Worm (Caenorhabditis elegans) whole organism, L2 larva: ENCODE data around the gene cpt-1.

Experiments
- F13H6.1 ChIP-seq: sonication (generic microtip); optimal IDR thresholded peaks from 2 replicates; lab custom pipeline; 2016; ENCODE audit warnings: missing genetic modification characterization, missing compliant biosample characterization
- Y55F3AM.14 ChIP-seq: fragments of 200-800 bp; sonication (Bioruptor generic); optimal IDR thresholded peaks from 2 replicates; lab custom pipeline; 2018; ENCODE audit warnings: mild to moderate bottlenecking, missing genetic modification characterization, missing compliant biosample characterization
- aly-2 ChIP-seq: fragments of 150-350 bp; optimal IDR thresholded peaks from 2 replicates; lab custom pipeline; 2014; ENCODE audit warnings: missing biosample characterization, missing genetic modification characterization
- ama-1 ChIP-seq: fragments of 150-350 bp; optimal IDR thresholded peaks from 2 replicates; lab custom pipeline; 2018; ENCODE audit warnings: inconsistent platforms
- blmp-1 ChIP-seq: sonication (generic microtip); optimal IDR thresholded peaks from 2 replicates; lab custom pipeline; 2017; ENCODE audit warnings: missing genetic modification characterization, mild to moderate bottlenecking, missing compliant biosample characterization, antibody characterized with exemption, moderate library complexity; ENCODE audit not compliant: insufficient read depth
- fos-1 ChIP-seq: fragments of 150-350 bp; optimal IDR thresholded peaks from 2 replicates; lab custom pipeline; 2014; ENCODE audit warnings: missing biosample characterization, missing genetic modification characterization
- nhr-237 ChIP-seq: fragments of 150-350 bp; optimal IDR thresholded peaks from 2 replicates; lab custom pipeline; 2014; ENCODE audit warnings: missing biosample characterization, missing genetic modification characterization
- unc-39 ChIP-seq: fragments of 150-350 bp; optimal IDR thresholded peaks from 2 replicates; lab custom pipeline; 2014; ENCODE audit warnings: missing biosample characterization, missing genetic modification characterization

DNA sequence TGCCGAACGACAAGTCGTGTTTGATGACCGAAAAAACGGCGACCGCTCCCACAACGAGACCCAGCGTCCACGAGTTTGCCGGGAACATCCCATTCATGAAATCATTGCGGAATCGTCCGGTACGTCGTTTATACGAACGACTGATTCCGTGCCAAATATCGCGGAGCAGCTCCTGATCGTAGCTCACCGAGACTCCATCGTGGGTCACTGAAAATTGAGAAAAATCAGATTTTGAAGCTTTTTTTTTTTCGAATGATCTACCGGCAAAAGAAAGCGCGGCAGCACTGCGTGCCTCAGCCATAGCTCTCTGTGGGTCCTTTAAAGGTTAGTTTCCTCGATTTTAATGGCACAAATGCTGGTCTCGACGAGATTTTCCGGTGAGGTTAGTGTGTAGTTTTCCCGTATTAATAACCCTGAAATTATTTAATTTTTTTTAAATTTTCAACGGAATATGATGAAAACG, at the start of gene cpt-1:
- TF ChIP-seq F13H6.1 (tag; lab: Kevin White, UChicago) (no peak), nhr-237 (no peak), aly-2 (tag; lab: Kevin White, UChicago) (no peak), ama-1 (lab: Kevin White, UChicago) (no peak), blmp-1 (tag; lab: Kevin White, UChicago) (no peak), fos-1 (tag; lab: Kevin White, UChicago) (no peak), unc-39 (tag; lab: Kevin White, UChicago) (no peak), Y55F3AM.14 (GFP tag; lab: Kevin White, UChicago) (no peak)
